Worm (Caenorhabditis elegans) whole organism, young adult: ENCODE measurements around the gene lmd-3.
A peak's percentile ranks its signal among the peaks of the same experiment; 100 is the strongest.

Experiments
- B0336.3 ChIP-seq: fragments of 200-800 bp; sonication (Bioruptor generic); IDR thresholded peaks from 2 replicates; pipeline ENCODE4 v1.3.6; 2022; ENCODE audit warnings: missing genetic modification characterization, missing compliant biosample characterization
- C17E4.6 ChIP-seq: fragments of 200-800 bp; sonication (Bioruptor generic); IDR thresholded peaks from 2 replicates; pipeline ENCODE4 v1.3.6; 2022; ENCODE audit warnings: missing genetic modification reagents, missing genetic modification characterization, missing compliant biosample characterization
- D2030.7 ChIP-seq: fragments of 200-800 bp; sonication (Bioruptor generic); IDR thresholded peaks from 2 replicates; pipeline ENCODE4 v1.3.6; 2022; ENCODE audit warnings: missing genetic modification reagents, missing genetic modification characterization, missing compliant biosample characterization
- F10E7.11 ChIP-seq: sonication (generic microtip); optimal IDR thresholded peaks from 2 replicates; lab custom pipeline; 2017; ENCODE audit warnings: mild to moderate bottlenecking, missing genetic modification characterization, moderate library complexity, missing compliant biosample characterization
- F23B12.7 ChIP-seq: sonication (generic microtip); optimal IDR thresholded peaks from 2 replicates; lab custom pipeline; 2017; ENCODE audit warnings: missing genetic modification characterization, mild to moderate bottlenecking, missing compliant biosample characterization, antibody characterized with exemption, moderate library complexity; ENCODE audit not compliant: insufficient read depth
- F39B2.1 ChIP-seq: fragments of 200-800 bp; sonication (Bioruptor generic); IDR thresholded peaks from 2 replicates; pipeline ENCODE4 v1.3.6; 2022; ENCODE audit warnings: missing genetic modification reagents, missing genetic modification characterization, missing compliant biosample characterization
- F49E8.2 ChIP-seq: sonication (generic microtip); optimal IDR thresholded peaks from 3 replicates; lab custom pipeline; 2017; ENCODE audit warnings: missing genetic modification characterization, mild to moderate bottlenecking, missing compliant biosample characterization, antibody characterized with exemption, moderate library complexity; ENCODE audit not compliant: insufficient read depth
- F55B11.4 ChIP-seq: sonication (generic microtip); optimal IDR thresholded peaks from 2 replicates; lab custom pipeline; 2016; ENCODE audit warnings: missing compliant biosample characterization, missing genetic modification characterization, borderline replicate concordance; ENCODE audit not compliant: insufficient read depth
- K12H6.12 ChIP-seq: fragments of 200-800 bp; sonication (Bioruptor generic); optimal IDR thresholded peaks from 2 replicates; lab custom pipeline; 2018; ENCODE audit warnings: mild to moderate bottlenecking, missing genetic modification characterization, missing compliant biosample characterization
- Y95B8A.8 ChIP-seq: fragments of 200-800 bp; sonication (Bioruptor generic); IDR thresholded peaks from 2 replicates; pipeline ENCODE4 v1.3.6; 2022; ENCODE audit warnings: missing genetic modification reagents, missing genetic modification characterization, missing compliant biosample characterization
- akir-1 ChIP-seq: fragments of 200-800 bp; sonication (Bioruptor generic); optimal IDR thresholded peaks from 2 replicates; lab custom pipeline; 2018; ENCODE audit warnings: mild to moderate bottlenecking, missing genetic modification characterization, moderate library complexity, missing compliant biosample characterization
- attf-6 ChIP-seq: fragments of 200-800 bp; sonication (Bioruptor generic); IDR thresholded peaks from 2 replicates; pipeline ENCODE4 v1.3.6; 2022; ENCODE audit warnings: missing genetic modification reagents, missing genetic modification characterization, missing compliant biosample characterization
- ceh-40 ChIP-seq: fragments of 200-800 bp; sonication (Bioruptor generic); IDR thresholded peaks from 2 replicates; pipeline ENCODE4 v1.3.6; 2022; ENCODE audit warnings: missing genetic modification characterization, missing compliant biosample characterization
- ceh-79 ChIP-seq: sonication (generic microtip); optimal IDR thresholded peaks from 2 replicates; lab custom pipeline; 2017; ENCODE audit warnings: mild to moderate bottlenecking, missing genetic modification characterization, missing compliant biosample characterization
- ceh-91 ChIP-seq: fragments of 200-800 bp; sonication (Bioruptor generic); IDR thresholded peaks from 2 replicates; pipeline ENCODE4 v1.3.6; 2022; ENCODE audit warnings: missing genetic modification reagents, missing genetic modification characterization, missing compliant biosample characterization
- dpff-1 ChIP-seq: sonication (generic microtip); optimal IDR thresholded peaks from 2 replicates; lab custom pipeline; 2017; ENCODE audit warnings: mild to moderate bottlenecking, missing genetic modification characterization, missing compliant biosample characterization
- fkh-3 ChIP-seq: sonication (generic microtip); optimal IDR thresholded peaks from 2 replicates; lab custom pipeline; 2016; ENCODE audit warnings: mild to moderate bottlenecking, missing genetic modification characterization, missing compliant biosample characterization
- hmg-1.2 ChIP-seq: fragments of 200-800 bp; sonication (Bioruptor generic); IDR thresholded peaks from 2 replicates; pipeline ENCODE4 v1.3.6; 2022; ENCODE audit warnings: missing genetic modification reagents, missing genetic modification characterization, missing compliant biosample characterization
- hmg-20 ChIP-seq: fragments of 200-800 bp; sonication (Bioruptor generic); IDR thresholded peaks from 2 replicates; pipeline ENCODE4 v1.3.6; 2022; ENCODE audit warnings: missing genetic modification reagents, missing genetic modification characterization, missing compliant biosample characterization
- lin-40 ChIP-seq: sonication (generic microtip); optimal IDR thresholded peaks from 2 replicates; lab custom pipeline; 2016; ENCODE audit warnings: missing genetic modification characterization, mild to moderate bottlenecking, missing compliant biosample characterization, missing genotype, missing genetic modification reagents
- madf-10 ChIP-seq: sonication (generic microtip); optimal IDR thresholded peaks from 2 replicates; lab custom pipeline; 2016; ENCODE audit warnings: mild to moderate bottlenecking, missing genetic modification characterization, missing compliant biosample characterization
- mcd-1 ChIP-seq: fragments of 200-800 bp; sonication (Bioruptor generic); IDR thresholded peaks from 2 replicates; pipeline ENCODE4 v1.3.6; 2022; ENCODE audit warnings: missing genetic modification reagents, missing genetic modification characterization, missing compliant biosample characterization
- mxl-1 ChIP-seq: sonication (generic microtip); optimal IDR thresholded peaks from 2 replicates; lab custom pipeline; 2016; ENCODE audit warnings: missing genetic modification characterization, missing compliant biosample characterization
- nfya-1 ChIP-seq: sonication (generic microtip); optimal IDR thresholded peaks from 2 replicates; lab custom pipeline; 2017; ENCODE audit warnings: antibody characterized with exemption, missing compliant biosample characterization, missing genetic modification characterization, borderline replicate concordance; ENCODE audit not compliant: insufficient read depth
- nhr-80 ChIP-seq: sonication (generic microtip); optimal IDR thresholded peaks from 2 replicates; lab custom pipeline; 2016; ENCODE audit warnings: missing genetic modification characterization, missing compliant biosample characterization
- repo-1 ChIP-seq: sonication (generic microtip); optimal IDR thresholded peaks from 2 replicates; lab custom pipeline; 2017; ENCODE audit warnings: mild to moderate bottlenecking, missing genetic modification characterization, missing compliant biosample characterization
- sea-2 ChIP-seq: fragments of 200-800 bp; sonication (Bioruptor generic); IDR thresholded peaks from 2 replicates; pipeline ENCODE4 v1.3.6; 2022; ENCODE audit warnings: missing genetic modification characterization, missing compliant biosample characterization
- snpc-4 ChIP-seq, 5 experiments: fragments of 150-350 bp in 1 of 5; sonication (generic microtip) in 4 of 5; optimal IDR thresholded peaks; 2 replicates each; lab custom pipeline; 2014 to 2018; ENCODE audit warnings: missing genetic modification characterization in 5 of 5, missing biosample characterization in 3 of 5, antibody characterized with exemption in 2 of 5, mild to moderate bottlenecking in 2 of 5, missing compliant biosample characterization in 2 of 5, missing genotype in 2 of 5, moderate library complexity in 2 of 5, missing genetic modification reagents in 1 of 5
- tbp1 ChIP-seq: fragments of 200-800 bp; sonication (Bioruptor generic); optimal IDR thresholded peaks from 2 replicates; lab custom pipeline; 2018; ENCODE audit warnings: mild to moderate bottlenecking, missing genetic modification characterization, missing compliant biosample characterization
- zfh-2 ChIP-seq: fragments of 200-800 bp; sonication (Bioruptor generic); conservative IDR thresholded peaks from 2 replicates; pipeline ENCODE4 v1.3.6; 2022; ENCODE audit warnings: missing genetic modification reagents, missing genetic modification characterization, missing compliant biosample characterization
- ztf-18 ChIP-seq: sonication (generic microtip); optimal IDR thresholded peaks from 2 replicates; lab custom pipeline; 2016; ENCODE audit warnings: missing genotype, mild to moderate bottlenecking, missing genetic modification characterization, missing compliant biosample characterization

lmd-3 gene

DNA sequence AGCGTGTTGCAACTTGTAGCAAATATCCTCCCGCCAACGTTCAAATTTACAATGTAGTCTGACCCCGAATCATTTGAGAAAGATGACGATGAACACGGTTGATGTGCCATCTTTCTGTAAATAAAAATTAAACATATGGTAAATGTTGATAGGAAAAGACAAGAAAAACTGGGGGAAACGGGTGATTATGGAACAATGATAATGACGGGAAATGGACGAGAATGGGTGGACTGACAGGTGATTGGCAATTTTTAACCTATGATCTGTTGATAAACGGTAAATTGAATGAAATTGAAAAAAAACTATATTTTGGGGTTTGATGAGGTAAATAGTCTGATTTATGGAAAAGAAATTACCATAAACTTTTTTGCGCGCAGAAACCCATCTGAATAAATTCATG is 15.7 kb upstream of the lmd-3 start, which contains the start of gene T23B12.6 (continued):
- TF ChIP-seq mxl-1 (tag; lab: Kevin White, UChicago) (no peak), ceh-91 (GFP tag; lab: Robert Waterston, UW) (no peak), zfh-2 (GFP tag; lab: Robert Waterston, UW) (no peak)

- no peak for TF ChIP-seq tbp1 (GFP tag; lab: Kevin White, UChicago)
- no peak for TF ChIP-seq fkh-3 (tag; lab: Kevin White, UChicago)
- no peak for TF ChIP-seq nfya-1 (tag; lab: Kevin White, UChicago)
- TF ChIP-seq zfh-2 (GFP tag; lab: Robert Waterston, UW): no peak
These were observed 10.4 kb upstream of the lmd-3 start, which contains the start of gene T23B12.11 for ce11 chrV:8454995-8455446. Gene T23B12.11, plus strand, starts transcription at chrV:8455396.

DNA sequence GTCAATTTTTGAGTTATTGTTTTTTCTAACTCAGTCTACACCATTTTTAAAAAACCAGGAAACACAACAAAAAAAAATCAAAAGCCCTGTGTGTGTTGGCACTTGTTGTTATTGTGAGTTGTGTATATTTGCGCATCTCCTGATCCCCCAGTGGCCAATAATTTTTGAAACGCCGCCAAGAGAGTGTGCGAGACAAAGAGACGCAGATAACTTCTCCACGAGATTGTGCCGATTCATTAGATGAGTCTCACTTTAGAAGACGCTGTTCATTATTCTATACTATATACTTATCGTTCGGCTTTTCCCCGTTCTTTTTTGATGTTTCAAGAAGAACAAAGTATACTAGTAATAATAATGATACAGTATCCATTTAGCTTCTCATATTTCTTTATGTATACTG is 6.1 kb upstream of the lmd-3 start:
- TF ChIP-seq dpff-1: no peak
- no peak for TF ChIP-seq D2030.7 (GFP tag; lab: Robert Waterston, UW)
- TF ChIP-seq F39B2.1 (GFP tag; lab: Robert Waterston, UW): no peak
- TF ChIP-seq hmg-1.2 (GFP tag; lab: Robert Waterston, UW): peak; percentile 53; the same call in 1 of the 2 replicates

ce11 chrV:8449241-8449640 is 4.6 kb upstream of the lmd-3 start:
- no peak for TF ChIP-seq F23B12.7 (tag; lab: Kevin White, UChicago)
- TF ChIP-seq snpc-4 (GFP tag; optimal IDR thresholded peaks at IDR 0.05; lab: Kevin White, UChicago): no peak
- TF ChIP-seq snpc-4 (tag; optimal IDR thresholded peaks at IDR 0.05; lab: Kevin White, UChicago): peak in 1 of 4 experiments; percentile 38
- TF ChIP-seq lin-40 (tag; lab: Kevin White, UChicago): peak; percentile 46
- TF ChIP-seq, all 124 proteins: peak for 2

DNA sequence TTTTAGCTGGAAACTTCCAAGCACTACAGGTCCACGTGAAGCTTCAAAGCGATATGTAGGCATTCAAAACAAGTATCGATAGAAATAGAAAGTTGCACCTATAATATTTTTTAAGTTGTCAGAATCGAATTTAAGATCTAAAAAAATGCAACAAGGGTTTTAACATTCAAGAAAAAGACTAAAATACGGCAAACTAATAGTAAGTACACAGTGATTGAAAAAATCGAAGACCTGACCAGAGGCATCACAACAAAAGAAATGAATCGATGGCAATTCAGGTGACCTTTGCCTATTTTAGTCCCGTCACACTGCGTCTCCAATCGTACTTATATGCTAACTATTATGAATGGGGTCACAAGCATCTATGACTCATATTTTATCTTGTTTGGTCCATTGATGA is 3.3 kb upstream of the lmd-3 start, which contains the start of gene T23B12.5:
Gene T23B12.5, minus strand, starts transcription at position 101 of the 400 bp plus-strand sequence.
- TF ChIP-seq F49E8.2 (tag; lab: Kevin White, UChicago) (no peak), sea-2 (no peak), K12H6.12 (no peak), repo-1 (no peak), mcd-1 (no peak), Y95B8A.8 (GFP tag; lab: Robert Waterston, UW) (no peak), ztf-18 (tag; lab: Kevin White, UChicago) (no peak), hmg-20 (GFP tag; lab: Robert Waterston, UW) (no peak), B0336.3 (no peak), F55B11.4 (tag; lab: Kevin White, UChicago) (no peak), ceh-40 (GFP tag; lab: Robert Waterston, UW) (no peak), madf-10 (no peak), tbp1 (GFP tag; lab: Kevin White, UChicago) (no peak), lin-40 (tag; lab: Kevin White, UChicago) (no peak), akir-1 (GFP tag; lab: Kevin White, UChicago) (no peak)
- TF ChIP-seq, all 124 proteins: peak for 0

DNA sequence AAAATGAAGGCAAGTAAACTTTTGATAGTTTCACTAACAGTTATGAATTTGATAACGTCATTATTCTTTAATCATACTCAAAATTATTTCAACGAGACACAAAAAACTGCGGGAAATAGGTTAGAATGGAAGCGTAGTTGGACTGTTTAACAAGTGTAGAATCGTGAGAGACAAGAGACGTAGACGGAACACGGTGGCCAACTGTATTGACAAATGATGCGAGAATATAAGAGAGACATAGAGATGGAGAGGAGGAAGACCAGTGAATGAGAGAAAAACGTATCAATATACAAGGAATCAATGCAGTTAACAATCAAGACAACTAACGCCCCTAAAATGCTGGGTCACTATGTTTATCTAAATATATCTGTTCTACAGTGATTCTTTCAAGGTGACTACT is 1.0 kb upstream of the lmd-3 start:
- TF ChIP-seq F10E7.11 (tag; lab: Kevin White, UChicago) (no peak), ceh-79 (tag; lab: Kevin White, UChicago) (no peak), attf-6 (no peak), nhr-80 (tag; lab: Kevin White, UChicago) (peak; percentile 65), C17E4.6 (GFP tag; lab: Robert Waterston, UW) (no peak)
